Worm (Caenorhabditis elegans) whole organism, L4/young adult: ENCODE data around the gene W05H5.1.

Experiments used
- W03F9.2 ChIP-seq: fragments of 150-350 bp; optimal IDR thresholded peaks from 2 replicates; lab custom pipeline; 2014; ENCODE audit warnings: missing biosample characterization, missing genetic modification characterization
- dao-5 ChIP-seq: sonication (generic microtip); optimal IDR thresholded peaks from 2 replicates; lab custom pipeline; 2016; ENCODE audit warnings: missing genotype, missing genetic modification characterization, moderate library complexity, missing compliant biosample characterization

DNA sequence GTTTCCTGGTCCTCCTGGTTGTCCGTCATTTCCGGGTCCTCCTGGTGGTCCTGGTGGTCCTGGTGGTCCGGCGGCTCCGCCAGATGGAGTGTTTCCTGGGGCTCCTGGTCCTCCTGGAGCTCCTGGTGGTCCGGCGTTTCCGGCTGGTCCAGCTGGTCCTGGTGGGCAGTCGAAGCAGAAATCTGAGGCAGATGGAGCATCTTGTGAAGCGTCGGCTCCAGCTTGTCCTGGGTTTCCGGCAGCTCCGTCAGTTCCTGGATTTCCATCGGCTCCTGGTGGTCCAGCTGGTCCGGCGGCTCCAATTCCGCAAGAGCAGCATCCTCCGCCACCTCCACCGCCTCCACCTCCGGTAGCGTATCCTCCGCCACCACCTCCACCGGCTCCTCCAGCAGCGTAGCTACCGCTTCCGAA, 49.5 kb upstream of the W05H5.1 start:
- TF ChIP-seq dao-5 (tag; lab: Kevin White, UChicago) (no peak), W03F9.2 (no peak)
